Worm (Caenorhabditis elegans) whole organism, L3 larva: ENCODE measurements around the gene Y43C5B.3.

Experiments used
- ZK546.5 ChIP-seq: sonication (generic microtip); optimal IDR thresholded peaks from 2 replicates; lab custom pipeline; 2017; ENCODE audit warnings: missing biosample characterization, missing genetic modification characterization
- aly-2 ChIP-seq: fragments of 150-350 bp; optimal IDR thresholded peaks from 2 replicates; lab custom pipeline; 2014; ENCODE audit warnings: missing biosample characterization, missing genetic modification characterization
- ceh-16 ChIP-seq: sonication (generic microtip); optimal IDR thresholded peaks from 2 replicates; lab custom pipeline; 2017; ENCODE audit warnings: missing biosample characterization, missing genetic modification characterization
- ceh-28 ChIP-seq: fragments of 150-350 bp; optimal IDR thresholded peaks from 2 replicates; lab custom pipeline; 2014; ENCODE audit warnings: missing biosample characterization, missing genetic modification reagents, missing genetic modification characterization
- ceh-82 ChIP-seq: fragments of 150-350 bp; optimal IDR thresholded peaks from 2 replicates; lab custom pipeline; 2014; ENCODE audit warnings: missing biosample characterization, missing genetic modification characterization
- ceh-9 ChIP-seq: sonication (generic microtip); optimal IDR thresholded peaks from 2 replicates; lab custom pipeline; 2018; ENCODE audit warnings: missing biosample characterization, missing genetic modification characterization
- egl-5 ChIP-seq: fragments of 150-350 bp; optimal IDR thresholded peaks from 2 replicates; lab custom pipeline; 2017; ENCODE audit warnings: missing biosample characterization, missing genetic modification reagents, missing genetic modification characterization, inconsistent platforms
- elt-1 ChIP-seq: fragments of 150-350 bp; optimal IDR thresholded peaks from 2 replicates; lab custom pipeline; 2014; ENCODE audit warnings: missing biosample characterization, missing genetic modification characterization
- elt-2 ChIP-seq: sonication (generic microtip); optimal IDR thresholded peaks from 2 replicates; lab custom pipeline; 2016; ENCODE audit warnings: missing genetic modification reagents, mild to moderate bottlenecking, missing genetic modification characterization, missing compliant biosample characterization
- elt-3 ChIP-seq, 3 experiments: fragments of 150-350 bp in 1 of 3; sonication (generic microtip) in 2 of 3; optimal IDR thresholded peaks; 2 replicates in 2 of 3; 4 replicates in 1 of 3; lab custom pipeline; 2014 to 2017; ENCODE audit warnings: missing biosample characterization in 3 of 3, missing genetic modification characterization in 3 of 3
- eor-1 ChIP-seq, 2 experiments: fragments of 150-350 bp; optimal IDR thresholded peaks; 2 replicates each; lab custom pipeline; 2014 to 2018; ENCODE audit warnings: missing biosample characterization in 2 of 2, missing genetic modification characterization in 2 of 2
- fkh-10 ChIP-seq: sonication (generic microtip); optimal IDR thresholded peaks from 2 replicates; lab custom pipeline; 2017; ENCODE audit warnings: missing biosample characterization, missing genetic modification reagents, missing genetic modification characterization
- fkh-2 ChIP-seq: fragments of 150-350 bp; optimal IDR thresholded peaks from 2 replicates; lab custom pipeline; 2014; ENCODE audit warnings: missing biosample characterization, missing genetic modification reagents, missing genetic modification characterization
- fos-1 ChIP-seq: fragments of 150-350 bp; optimal IDR thresholded peaks from 2 replicates; lab custom pipeline; 2014; ENCODE audit warnings: missing biosample characterization, missing genetic modification characterization
- jun-1 ChIP-seq: fragments of 150-350 bp; optimal IDR thresholded peaks from 2 replicates; lab custom pipeline; 2014; ENCODE audit warnings: missing biosample characterization, missing genetic modification reagents, missing genetic modification characterization
- lin-15B ChIP-seq: fragments of 150-350 bp; optimal IDR thresholded peaks from 2 replicates; lab custom pipeline; 2014; ENCODE audit warnings: missing biosample characterization, missing genetic modification characterization
- lsy-12 ChIP-seq: sonication (generic microtip); optimal IDR thresholded peaks from 2 replicates; lab custom pipeline; 2016; ENCODE audit warnings: mild to moderate bottlenecking, missing genetic modification characterization, missing compliant biosample characterization
- mml-1 ChIP-seq: fragments of 150-350 bp; sonication (generic microtip); optimal IDR thresholded peaks from 3 replicates; lab custom pipeline; 2014; ENCODE audit warnings: missing biosample characterization, missing genetic modification characterization
- nfya-1 ChIP-seq: sonication (generic microtip); optimal IDR thresholded peaks from 2 replicates; lab custom pipeline; 2017; ENCODE audit warnings: missing genetic modification characterization, mild to moderate bottlenecking, missing compliant biosample characterization, antibody characterized with exemption, moderate library complexity; ENCODE audit not compliant: insufficient read depth
- nhr-11 ChIP-seq: fragments of 150-350 bp; optimal IDR thresholded peaks from 2 replicates; lab custom pipeline; 2014; ENCODE audit warnings: missing biosample characterization, missing genetic modification characterization
- nhr-12 ChIP-seq: fragments of 150-350 bp; optimal IDR thresholded peaks from 2 replicates; lab custom pipeline; 2014; ENCODE audit warnings: missing biosample characterization, missing genetic modification characterization
- nhr-23 ChIP-seq: fragments of 150-350 bp; optimal IDR thresholded peaks from 2 replicates; lab custom pipeline; 2014; ENCODE audit warnings: missing biosample characterization, missing genetic modification reagents, missing genetic modification characterization
- nhr-25 ChIP-seq: sonication (generic microtip); optimal IDR thresholded peaks from 2 replicates; lab custom pipeline; 2017; ENCODE audit warnings: missing biosample characterization, missing genetic modification characterization
- nhr-28 ChIP-seq: fragments of 150-350 bp; optimal IDR thresholded peaks from 2 replicates; lab custom pipeline; 2014; ENCODE audit warnings: missing biosample characterization, missing genetic modification characterization
- nhr-43 ChIP-seq: sonication (generic microtip); optimal IDR thresholded peaks from 2 replicates; lab custom pipeline; 2016; ENCODE audit warnings: mild to moderate bottlenecking, missing genetic modification characterization, missing compliant biosample characterization; ENCODE audit not compliant: poor library complexity, severe bottlenecking
- nhr-67 ChIP-seq: fragments of 150-350 bp; optimal IDR thresholded peaks from 2 replicates; lab custom pipeline; 2014; ENCODE audit warnings: missing biosample characterization, missing genetic modification characterization
- nhr-76 ChIP-seq: fragments of 150-350 bp; sonication (generic microtip); optimal IDR thresholded peaks from 5 replicates; lab custom pipeline; 2014; ENCODE audit warnings: missing biosample characterization, missing genetic modification characterization
- pqm-1 ChIP-seq: fragments of 150-350 bp; optimal IDR thresholded peaks from 2 replicates; lab custom pipeline; 2017; ENCODE audit warnings: missing biosample characterization, missing genetic modification characterization, inconsistent platforms
- skn-1 ChIP-seq: fragments of 150-350 bp; optimal IDR thresholded peaks from 2 replicates; lab custom pipeline; 2014; ENCODE audit warnings: missing biosample characterization, missing genetic modification characterization
- tbx-2 ChIP-seq: sonication (generic microtip); optimal IDR thresholded peaks from 2 replicates; lab custom pipeline; 2016; ENCODE audit warnings: mild to moderate bottlenecking, missing genetic modification characterization, missing compliant biosample characterization
- unc-39 ChIP-seq: sonication (generic microtip); optimal IDR thresholded peaks from 4 replicates; lab custom pipeline; 2017; ENCODE audit warnings: missing biosample characterization, missing genetic modification characterization
- unc-62 ChIP-seq: fragments of 150-350 bp; sonication (generic microtip); optimal IDR thresholded peaks from 4 replicates; lab custom pipeline; 2014; ENCODE audit warnings: missing biosample characterization, missing genetic modification reagents, missing genetic modification characterization
- zag-1 ChIP-seq: fragments of 150-350 bp; optimal IDR thresholded peaks from 2 replicates; lab custom pipeline; 2014; ENCODE audit warnings: missing biosample characterization, missing genetic modification characterization
- ztf-11 ChIP-seq: fragments of 150-350 bp; optimal IDR thresholded peaks from 2 replicates; lab custom pipeline; 2014; ENCODE audit warnings: missing biosample characterization, missing genetic modification characterization
- ztf-4 ChIP-seq: fragments of 150-350 bp; optimal IDR thresholded peaks from 2 replicates; lab custom pipeline; 2014; ENCODE audit warnings: missing biosample characterization, missing genetic modification characterization

Y43C5B.3 gene

ce11 chrIV:10381035-10381434 lies 30.6 kb downstream of the Y43C5B.3 start:
- TF ChIP-seq ceh-9 (tag; lab: Kevin White, UChicago) (no peak), fos-1 (tag; lab: Kevin White, UChicago) (no peak), fkh-2 (tag; lab: Kevin White, UChicago) (no peak), nhr-11 (tag; lab: Kevin White, UChicago) (no peak), ceh-28 (tag; lab: Kevin White, UChicago) (no peak), nhr-12 (tag; lab: Kevin White, UChicago) (no peak), nfya-1 (tag; lab: Kevin White, UChicago) (no peak), nhr-25 (no peak), lsy-12 (no peak), zag-1 (tag; lab: Kevin White, UChicago) (no peak), elt-3 (tag; optimal IDR thresholded peaks at IDR 0.05; lab: Kevin White, UChicago) (no peak), jun-1 (tag; lab: Kevin White, UChicago) (no peak), unc-62 (no peak), egl-5 (tag; lab: Kevin White, UChicago) (no peak), nhr-28 (tag; lab: Kevin White, UChicago) (no peak), skn-1 (tag; lab: Kevin White, UChicago) (no peak), nhr-43 (tag; lab: Kevin White, UChicago) (no peak)

ce11 chrIV:10382894-10383293 lies 32.5 kb downstream of the Y43C5B.3 start:
- TF ChIP-seq nfya-1 (tag; lab: Kevin White, UChicago), result no peak
- TF ChIP-seq skn-1 (tag; lab: Kevin White, UChicago), result no peak
- no peak for TF ChIP-seq tbx-2

DNA sequence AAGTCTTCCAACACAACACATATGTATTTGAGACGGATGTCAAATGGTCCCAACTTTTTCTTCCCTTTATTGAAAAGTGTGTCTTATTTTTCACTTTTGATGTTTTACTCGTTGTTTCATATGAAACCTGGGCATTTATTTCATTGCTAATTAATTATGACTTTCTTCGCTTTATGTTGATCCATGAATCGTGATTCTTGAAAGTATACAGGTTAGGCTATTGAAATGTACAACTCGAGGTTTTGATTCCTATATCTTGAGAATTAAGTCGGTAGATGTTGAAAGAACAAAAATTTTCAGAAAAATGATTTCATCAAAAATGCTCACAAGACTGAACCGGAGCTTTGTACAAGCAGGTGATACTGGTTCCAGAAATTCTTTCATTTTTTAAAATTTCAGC lies 36.7 kb downstream of the Y43C5B.3 start, which contains the start of gene nfu-1:
nfu-1 (plus strand) TSS at position 301 of the 400 bp plus-strand sequence.
- no peak for TF ChIP-seq jun-1 (tag; lab: Kevin White, UChicago)
- TF ChIP-seq nhr-67 (tag; lab: Kevin White, UChicago), result no peak
- no peak for TF ChIP-seq fkh-10 (GFP tag; lab: Kevin White, UChicago)
- TF ChIP-seq elt-2 (tag; lab: Kevin White, UChicago), result no peak
- no peak for TF ChIP-seq ztf-11 (tag; lab: Kevin White, UChicago)
- no peak for TF ChIP-seq ceh-9 (tag; lab: Kevin White, UChicago)
- no peak for TF ChIP-seq ceh-82 (tag; lab: Kevin White, UChicago)
- TF ChIP-seq lin-15B (tag; lab: Kevin White, UChicago), result no peak
- no peak for TF ChIP-seq egl-5 (tag; lab: Kevin White, UChicago)
- TF ChIP-seq ztf-4 (tag; lab: Kevin White, UChicago), result no peak
- TF ChIP-seq nhr-11 (tag; lab: Kevin White, UChicago), result no peak
- no peak for TF ChIP-seq lsy-12
- TF ChIP-seq eor-1 (tag; optimal IDR thresholded peaks at IDR 0.05; lab: Kevin White, UChicago), result no peak
- TF ChIP-seq mml-1, result no peak
- TF ChIP-seq elt-3 (tag; optimal IDR thresholded peaks at IDR 0.05; lab: Kevin White, UChicago), result no peak
- no peak for TF ChIP-seq ceh-16
- TF ChIP-seq, all 47 proteins: peak for 0

DNA sequence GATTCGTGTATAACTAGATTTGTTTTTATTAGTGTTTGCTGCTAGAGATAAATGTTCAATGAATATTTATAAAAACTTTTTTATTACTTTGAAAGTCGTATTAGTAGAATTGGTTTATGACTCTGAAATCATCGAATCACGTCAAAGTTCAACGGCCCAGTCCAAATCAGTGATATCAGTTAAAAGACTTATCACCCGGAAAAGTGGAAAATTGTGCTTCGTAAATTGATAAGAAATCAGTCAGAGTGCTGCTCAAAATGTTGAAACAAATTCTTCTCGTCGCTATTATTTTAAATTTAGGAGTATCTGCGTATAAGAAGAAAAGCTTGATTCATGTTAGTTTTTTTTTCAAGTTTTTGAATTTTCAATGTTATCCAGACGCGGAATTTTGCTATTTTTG lies 37.9 kb downstream of the Y43C5B.3 start, which contains the start of gene R10H10.3:
R10H10.3 (plus strand) TSS at position 243 of the 400 bp plus-strand sequence.
- TF ChIP-seq pqm-1 (peak; percentile 78), ceh-16 (no peak), ceh-82 (tag; lab: Kevin White, UChicago) (no peak), nfya-1 (tag; lab: Kevin White, UChicago) (no peak), nhr-12 (tag; lab: Kevin White, UChicago) (no peak), nhr-11 (tag; lab: Kevin White, UChicago) (no peak), nhr-23 (tag; lab: Kevin White, UChicago) (no peak), elt-2 (tag; lab: Kevin White, UChicago) (peak; percentile 85), tbx-2 (no peak)

ce11 chrIV:10391827-10392226 lies 41.4 kb downstream of the Y43C5B.3 start, which contains the start of gene spe-26:
TSS of gene spe-26 (minus strand) at chrIV:10391927.
- TF ChIP-seq fkh-10 (GFP tag; lab: Kevin White, UChicago), result no peak
- no peak for TF ChIP-seq eor-1 (tag; optimal IDR thresholded peaks at IDR 0.05; lab: Kevin White, UChicago)
- no peak for TF ChIP-seq ZK546.5 (tag; lab: Kevin White, UChicago)
- no peak for TF ChIP-seq nhr-12 (tag; lab: Kevin White, UChicago)
- TF ChIP-seq aly-2 (tag; lab: Kevin White, UChicago), result no peak
- no peak for TF ChIP-seq unc-39
- no peak for TF ChIP-seq ceh-28 (tag; lab: Kevin White, UChicago)
- no peak for TF ChIP-seq elt-1 (tag; lab: Kevin White, UChicago)
- no peak for TF ChIP-seq mml-1
- TF ChIP-seq ceh-9 (tag; lab: Kevin White, UChicago), result no peak
- no peak for TF ChIP-seq nhr-76 (tag; lab: Kevin White, UChicago)
- no peak for TF ChIP-seq zag-1 (tag; lab: Kevin White, UChicago)
- TF ChIP-seq nhr-43 (tag; lab: Kevin White, UChicago), result no peak
